Worm (Caenorhabditis elegans) whole organism, L4 larva: Measurements from ENCODE around the gene nac-3.

Source experiments
- F26F4.8 ChIP-seq: fragments of 200-800 bp; sonication (Bioruptor generic); conservative IDR thresholded peaks from 2 replicates; pipeline ENCODE4 v1.3.6; 2022; ENCODE audit warnings: missing genetic modification characterization, missing compliant biosample characterization
- R02D3.7 ChIP-seq: fragments of 150-350 bp; sonication (generic microtip); optimal IDR thresholded peaks from 3 replicates; lab custom pipeline; 2014; ENCODE audit warnings: missing biosample characterization, missing genetic modification characterization
- Y105C5A.15 ChIP-seq: fragments of 200-800 bp; sonication (Bioruptor generic); IDR thresholded peaks from 2 replicates; pipeline ENCODE4 v1.3.6; 2022; ENCODE audit warnings: missing genetic modification characterization, missing compliant biosample characterization
- Y5F2A.4 ChIP-seq: fragments of 200-800 bp; sonication (Bioruptor generic); optimal IDR thresholded peaks from 2 replicates; lab custom pipeline; 2018; ENCODE audit warnings: mild to moderate bottlenecking, missing genetic modification characterization, missing compliant biosample characterization
- Y75B8A.6 ChIP-seq: fragments of 200-800 bp; sonication (Bioruptor generic); IDR thresholded peaks from 2 replicates; pipeline ENCODE4 v1.3.6; 2022; ENCODE audit warnings: missing genetic modification reagents, missing genetic modification characterization, missing compliant biosample characterization
- ZK546.5 ChIP-seq, 2 experiments: sonication (generic microtip); optimal IDR thresholded peaks; 2 replicates each; lab custom pipeline; 2017; ENCODE audit warnings: missing biosample characterization in 2 of 2, missing genetic modification characterization in 2 of 2
- attf-4 ChIP-seq: sonication (generic microtip); optimal IDR thresholded peaks from 3 replicates; lab custom pipeline; 2017; ENCODE audit warnings: missing biosample characterization, missing genetic modification characterization
- ceh-20 ChIP-seq: fragments of 200-800 bp; sonication (Bioruptor generic); IDR thresholded peaks from 2 replicates; pipeline ENCODE4 v1.3.6; 2022; ENCODE audit warnings: missing genetic modification reagents, missing genetic modification characterization, missing compliant biosample characterization
- ceh-28 ChIP-seq: fragments of 150-350 bp; optimal IDR thresholded peaks from 2 replicates; lab custom pipeline; 2014; ENCODE audit warnings: missing biosample characterization, missing genetic modification reagents, missing genetic modification characterization
- ceh-32 ChIP-seq: sonication (generic microtip); optimal IDR thresholded peaks from 2 replicates; lab custom pipeline; 2016; ENCODE audit warnings: mild to moderate bottlenecking, missing genetic modification characterization, missing compliant biosample characterization; ENCODE audit not compliant: poor library complexity
- ceh-44 ChIP-seq: fragments of 200-800 bp; sonication (Bioruptor generic); IDR thresholded peaks from 2 replicates; pipeline ENCODE4 v1.3.6; 2022; ENCODE audit warnings: missing genetic modification reagents, missing genetic modification characterization, missing compliant biosample characterization
- ceh-82 ChIP-seq: sonication (generic microtip); optimal IDR thresholded peaks from 2 replicates; lab custom pipeline; 2017; ENCODE audit warnings: missing biosample characterization, missing genetic modification characterization
- daf-16 ChIP-seq, 3 experiments: sonication (generic microtip); optimal IDR thresholded peaks; 2 replicates each; lab custom pipeline; 2016 to 2017; ENCODE audit warnings: missing genetic modification characterization in 3 of 3, missing genetic modification reagents in 3 of 3, mild to moderate bottlenecking in 2 of 3, missing compliant biosample characterization in 2 of 3, missing biosample characterization in 1 of 3, moderate library complexity in 1 of 3
- daf-19 ChIP-seq: fragments of 200-800 bp; sonication (Bioruptor generic); conservative IDR thresholded peaks from 2 replicates; pipeline ENCODE4 v1.3.6; 2022; ENCODE audit warnings: missing genetic modification characterization, missing compliant biosample characterization
- daf-8 ChIP-seq: fragments of 200-800 bp; sonication (Bioruptor generic); IDR thresholded peaks from 2 replicates; pipeline ENCODE4 v1.3.6; 2022; ENCODE audit warnings: missing genetic modification characterization, missing compliant biosample characterization
- dmd-6 ChIP-seq: fragments of 200-800 bp; sonication (Bioruptor generic); IDR thresholded peaks from 2 replicates; pipeline ENCODE4 v1.3.6; 2022; ENCODE audit warnings: missing genetic modification reagents, missing genetic modification characterization, missing compliant biosample characterization
- dve-1 ChIP-seq: sonication (generic microtip); optimal IDR thresholded peaks from 2 replicates; lab custom pipeline; 2017; ENCODE audit warnings: antibody characterized with exemption, mild to moderate bottlenecking, missing genetic modification characterization, missing compliant biosample characterization; ENCODE audit not compliant: insufficient read depth
- egl-27 ChIP-seq: sonication (generic microtip); optimal IDR thresholded peaks from 3 replicates; lab custom pipeline; 2017; ENCODE audit warnings: missing biosample characterization, missing genetic modification reagents, missing genetic modification characterization
- fkh-10 ChIP-seq: fragments of 150-350 bp; optimal IDR thresholded peaks from 2 replicates; lab custom pipeline; 2014; ENCODE audit warnings: missing biosample characterization, missing genetic modification reagents, missing genetic modification characterization
- lin-39 ChIP-seq: fragments of 150-350 bp; optimal IDR thresholded peaks from 2 replicates; lab custom pipeline; 2014; ENCODE audit warnings: missing biosample characterization, missing genetic modification reagents, missing genetic modification characterization
- lsy-2 ChIP-seq, 2 experiments: fragments of 150-350 bp in 1 of 2; sonication (generic microtip) in 1 of 2; optimal IDR thresholded peaks; 2 replicates each; lab custom pipeline; 2014 to 2017; ENCODE audit warnings: missing biosample characterization in 2 of 2, missing genetic modification characterization in 2 of 2
- madf-9 ChIP-seq: fragments of 200-800 bp; sonication (Bioruptor generic); conservative IDR thresholded peaks from 2 replicates; pipeline ENCODE4 v1.3.6; 2022; ENCODE audit warnings: missing genetic modification reagents, missing genetic modification characterization, missing compliant biosample characterization
- mep-1 ChIP-seq: fragments of 150-350 bp; sonication (generic microtip); optimal IDR thresholded peaks from 3 replicates; lab custom pipeline; 2014; ENCODE audit warnings: missing biosample characterization, missing genetic modification characterization
- mes-2 ChIP-seq: sonication (generic microtip); optimal IDR thresholded peaks from 2 replicates; lab custom pipeline; 2016; ENCODE audit warnings: missing genotype, mild to moderate bottlenecking, missing genetic modification characterization, missing compliant biosample characterization; ENCODE audit not compliant: poor library complexity, severe bottlenecking
- mxl-2 ChIP-seq: fragments of 200-800 bp; sonication (Bioruptor generic); conservative IDR thresholded peaks from 2 replicates; pipeline ENCODE4 v1.3.6; 2022; ENCODE audit warnings: missing genetic modification reagents, missing genetic modification characterization, missing compliant biosample characterization
- nhr-11 ChIP-seq: fragments of 150-350 bp; optimal IDR thresholded peaks from 2 replicates; lab custom pipeline; 2014; ENCODE audit warnings: missing biosample characterization, missing genetic modification characterization
- nhr-111 ChIP-seq: fragments of 200-800 bp; sonication (Bioruptor generic); optimal IDR thresholded peaks from 2 replicates; lab custom pipeline; 2018; ENCODE audit warnings: mild to moderate bottlenecking, missing genetic modification characterization, missing compliant biosample characterization
- nhr-28 ChIP-seq: fragments of 150-350 bp; optimal IDR thresholded peaks from 2 replicates; lab custom pipeline; 2014; ENCODE audit warnings: missing biosample characterization, missing genetic modification characterization
- nhr-42 ChIP-seq: fragments of 200-800 bp; sonication (Bioruptor generic); IDR thresholded peaks from 2 replicates; pipeline ENCODE4 v1.3.6; 2022; ENCODE audit warnings: missing genetic modification characterization, missing compliant biosample characterization
- nhr-48 ChIP-seq: sonication (generic microtip); optimal IDR thresholded peaks from 2 replicates; lab custom pipeline; 2016; ENCODE audit warnings: mild to moderate bottlenecking, missing genetic modification characterization, missing compliant biosample characterization
- nhr-6 ChIP-seq: fragments of 150-350 bp; optimal IDR thresholded peaks from 2 replicates; lab custom pipeline; 2014; ENCODE audit warnings: missing biosample characterization, missing genetic modification characterization
- nhr-76 ChIP-seq: fragments of 150-350 bp; optimal IDR thresholded peaks from 2 replicates; lab custom pipeline; 2014; ENCODE audit warnings: missing biosample characterization, missing genetic modification characterization
- php-3 ChIP-seq: fragments of 200-800 bp; sonication (Bioruptor generic); IDR thresholded peaks from 2 replicates; pipeline ENCODE4 v1.3.6; 2022; ENCODE audit warnings: missing genetic modification reagents, missing genetic modification characterization, missing compliant biosample characterization
- rbr-2 ChIP-seq: sonication (generic microtip); optimal IDR thresholded peaks from 2 replicates; lab custom pipeline; 2016; ENCODE audit warnings: missing genotype, missing genetic modification characterization, missing compliant biosample characterization
- snpc-4 ChIP-seq: fragments of 150-350 bp; optimal IDR thresholded peaks from 2 replicates; lab custom pipeline; 2014; ENCODE audit warnings: missing biosample characterization, missing genetic modification characterization
- spr-1 ChIP-seq: sonication (generic microtip); optimal IDR thresholded peaks from 2 replicates; lab custom pipeline; 2016; ENCODE audit warnings: mild to moderate bottlenecking, missing genetic modification characterization, missing compliant biosample characterization
- spr-3 ChIP-seq: fragments of 200-800 bp; sonication (Bioruptor generic); optimal IDR thresholded peaks from 2 replicates; lab custom pipeline; 2018; ENCODE audit warnings: mild to moderate bottlenecking, missing genetic modification characterization, missing compliant biosample characterization
- tra-1 ChIP-seq: fragments of 200-800 bp; sonication (Bioruptor generic); IDR thresholded peaks from 2 replicates; pipeline ENCODE4 v1.3.6; 2022; ENCODE audit warnings: missing genetic modification reagents, missing genetic modification characterization, missing compliant biosample characterization
- unc-130 ChIP-seq: sonication (generic microtip); optimal IDR thresholded peaks from 2 replicates; lab custom pipeline; 2016; ENCODE audit warnings: missing genetic modification reagents, missing genetic modification characterization, missing compliant biosample characterization
- vab-7 ChIP-seq: fragments of 200-800 bp; sonication (Bioruptor generic); IDR thresholded peaks from 2 replicates; pipeline ENCODE4 v1.3.6; 2022; ENCODE audit warnings: missing genetic modification reagents, missing genetic modification characterization, missing compliant biosample characterization
- zfp-3 ChIP-seq: fragments of 200-800 bp; sonication (Bioruptor generic); conservative IDR thresholded peaks from 2 replicates; pipeline ENCODE4 v1.3.6; 2022; ENCODE audit warnings: missing genetic modification reagents, missing genetic modification characterization, missing compliant biosample characterization
- zip-11 ChIP-seq: fragments of 200-800 bp; sonication (Bioruptor generic); IDR thresholded peaks from 2 replicates; pipeline ENCODE4 v1.3.6; 2022; ENCODE audit warnings: missing genetic modification characterization, missing compliant biosample characterization
- zip-2 ChIP-seq: fragments of 150-350 bp; optimal IDR thresholded peaks from 2 replicates; lab custom pipeline; 2014; ENCODE audit warnings: missing biosample characterization, missing genetic modification characterization
- ztf-7 ChIP-seq: fragments of 150-350 bp; optimal IDR thresholded peaks from 2 replicates; lab custom pipeline; 2014; ENCODE audit warnings: missing biosample characterization, missing genetic modification characterization

The nac-3 gene

DNA sequence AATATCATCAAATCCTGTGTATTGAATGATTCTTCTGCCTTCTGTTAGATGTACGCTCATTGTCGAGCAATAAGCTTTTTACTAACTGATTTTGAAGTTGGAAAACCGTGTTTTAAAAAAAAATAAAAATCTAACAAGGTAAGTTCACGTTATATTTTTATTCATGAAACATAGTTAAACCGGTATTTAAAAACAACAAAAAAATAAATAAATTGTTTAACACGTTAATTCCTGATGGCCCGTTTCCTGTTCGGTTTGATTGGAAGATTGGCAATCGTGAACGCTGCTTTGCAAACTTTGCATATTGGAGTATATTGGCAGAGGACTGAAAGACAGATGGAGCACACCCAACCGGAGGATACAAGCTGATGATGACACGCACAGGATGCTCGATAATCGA is 33.8 kb upstream of the nac-3 start, which contains the start of gene ZK1128.3:
ZK1128.3 (minus strand) TSS at position 101 of the 400 bp plus-strand sequence.
- TF ChIP-seq daf-8 (GFP tag; lab: Robert Waterston, UW) (no peak), fkh-10 (no peak), F26F4.8 (GFP tag; lab: Robert Waterston, UW) (no peak), snpc-4 (tag; lab: Kevin White, UChicago) (no peak), zip-11 (GFP tag; lab: Robert Waterston, UW) (no peak), mep-1 (tag; lab: Kevin White, UChicago) (no peak), zfp-3 (GFP tag; lab: Robert Waterston, UW) (no peak), nhr-28 (tag; lab: Kevin White, UChicago) (no peak), ceh-20 (GFP tag; lab: Robert Waterston, UW) (no peak), ceh-32 (tag; lab: Kevin White, UChicago) (no peak), Y5F2A.4 (GFP tag; lab: Kevin White, UChicago) (no peak), ZK546.5 (tag; optimal IDR thresholded peaks at IDR 0.05; lab: Kevin White, UChicago) (no peak), nhr-111 (GFP tag; lab: Kevin White, UChicago) (no peak), daf-19 (no peak), nhr-48 (tag; lab: Kevin White, UChicago) (no peak), php-3 (GFP tag; lab: Robert Waterston, UW) (no peak)

DNA sequence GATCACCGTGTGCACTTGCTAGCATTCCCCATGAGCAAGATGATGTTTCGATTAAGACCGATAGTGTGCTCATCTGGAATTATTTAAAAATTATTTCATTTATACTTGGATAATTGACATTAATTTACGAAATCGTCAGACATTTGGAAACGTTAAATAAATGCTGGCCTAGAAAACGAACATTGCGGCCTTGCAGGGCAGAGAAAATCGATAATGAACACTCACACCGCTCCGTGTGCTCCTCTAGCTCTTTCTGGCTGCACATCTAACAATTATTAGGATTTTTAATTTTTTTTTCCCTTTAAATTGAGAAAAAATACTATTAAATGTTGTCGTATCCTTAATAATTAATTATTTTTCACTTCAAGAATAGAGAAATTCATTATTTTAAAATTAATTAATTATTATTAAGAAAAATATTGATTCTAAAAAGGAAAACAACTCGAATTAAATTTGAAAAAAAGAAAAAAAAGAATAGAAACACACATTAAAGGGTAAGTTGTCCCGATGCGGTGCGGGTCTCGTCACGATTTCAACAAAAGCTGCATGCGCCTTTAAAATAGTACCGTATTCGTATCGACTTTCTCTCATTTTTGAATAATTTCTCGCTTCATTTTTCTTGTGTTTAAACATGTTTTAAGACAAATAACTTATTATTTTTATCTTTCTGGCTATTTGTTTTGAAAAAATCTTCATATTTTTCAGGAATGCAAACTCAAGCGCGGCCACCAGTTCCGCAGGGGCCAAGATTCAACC is 32.3 kb upstream of the nac-3 start, which contains the start of the genes gtf-2H3 and ham-3:
gtf-2H3 (minus strand) TSS at position 73 of the 756 bp plus-strand sequence.
ham-3 (plus strand) TSS at position 706 of the 756 bp plus-strand sequence.
- peak; percentile 65 for TF ChIP-seq mes-2 (tag; lab: Kevin White, UChicago)
- TF ChIP-seq mxl-2 (GFP tag; lab: Robert Waterston, UW): no peak
- peak in 1 of 2 experiments; percentile 25 for TF ChIP-seq lsy-2 (tag; optimal IDR thresholded peaks at IDR 0.05; lab: Kevin White, UChicago)
- TF ChIP-seq attf-4: no peak
- no peak for TF ChIP-seq nhr-111 (GFP tag; lab: Kevin White, UChicago)
- peak; percentile 65 for TF ChIP-seq ceh-28
- no peak for TF ChIP-seq R02D3.7 (tag; lab: Kevin White, UChicago)
- TF ChIP-seq ztf-7: no peak
- TF ChIP-seq, all 104 proteins: peak for 3

DNA sequence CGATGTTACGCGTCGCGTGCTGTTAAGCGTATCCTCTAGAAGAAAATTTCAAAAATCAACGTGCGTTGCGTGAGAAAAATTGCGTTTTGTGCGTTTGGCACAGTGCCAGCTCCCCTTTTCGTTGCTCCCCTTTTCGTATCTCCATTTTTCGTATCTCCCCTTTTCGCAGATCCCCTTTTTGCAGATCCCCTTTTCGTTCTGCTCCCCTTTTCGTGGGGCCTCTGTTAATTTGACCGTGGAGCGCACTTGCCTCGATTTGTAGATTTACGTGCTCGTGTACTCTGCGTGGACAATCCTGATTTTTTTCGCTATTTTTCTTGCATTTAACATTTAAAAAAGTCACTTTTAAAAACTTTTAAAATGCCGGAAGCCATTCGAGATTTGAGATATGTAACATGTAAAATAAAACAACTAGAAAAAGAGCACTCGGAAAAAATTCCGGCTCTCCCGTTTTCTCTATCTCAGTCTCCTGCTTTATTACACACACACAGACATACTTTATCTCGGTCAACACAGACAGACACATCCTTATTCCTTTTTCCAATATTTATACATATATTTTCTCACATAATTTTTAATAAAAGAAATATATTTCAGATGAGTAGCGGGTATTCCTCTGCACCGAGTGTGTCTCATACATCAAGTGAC is 28.9 kb upstream of the nac-3 start, which contains the start of gene ttll-4:
ttll-4 (plus strand) TSS at position 598 of the 648 bp plus-strand sequence.
- TF ChIP-seq spr-3 (GFP tag; lab: Kevin White, UChicago) (no peak), nhr-76 (tag; lab: Kevin White, UChicago) (no peak), dve-1 (no peak), rbr-2 (tag; lab: Kevin White, UChicago) (peak; percentile 65), ceh-20 (GFP tag; lab: Robert Waterston, UW) (peak; percentile 55), ceh-44 (GFP tag; lab: Robert Waterston, UW) (0 out of 2 replicates have a peak, but pooled peaks have one; percentile 23), nhr-11 (tag; lab: Kevin White, UChicago) (no peak), unc-130 (GFP tag; lab: Kevin White, UChicago) (peak; percentile 57), R02D3.7 (tag; lab: Kevin White, UChicago) (peak; percentile 40), Y105C5A.15 (GFP tag; lab: Robert Waterston, UW) (no peak), F26F4.8 (GFP tag; lab: Robert Waterston, UW) (no peak), ztf-7 (no peak), daf-16 (GFP tag; optimal IDR thresholded peaks at IDR 0.05; lab: Kevin White, UChicago) (no peak), daf-16 (tag; optimal IDR thresholded peaks at IDR 0.05; lab: Kevin White, UChicago) (no peak), dmd-6 (GFP tag; lab: Robert Waterston, UW) (peak; percentile 40; the same call in 1 of the 2 replicates), nhr-6 (tag; lab: Kevin White, UChicago) (no peak), spr-1 (tag; lab: Kevin White, UChicago) (no peak), ceh-82 (tag; lab: Kevin White, UChicago) (no peak), madf-9 (0 out of 2 replicates have a peak, but pooled peaks have one; percentile 52), egl-27 (tag; lab: Kevin White, UChicago) (no peak), zip-11 (GFP tag; lab: Robert Waterston, UW) (no peak), zip-2 (tag; lab: Kevin White, UChicago) (no peak), nhr-42 (GFP tag; lab: Robert Waterston, UW) (0 out of 2 replicates have a peak, but pooled peaks have one; percentile 37), lin-39 (tag; lab: Kevin White, UChicago) (no peak), vab-7 (peak; percentile 87), Y75B8A.6 (GFP tag; lab: Robert Waterston, UW) (no peak), tra-1 (GFP tag; lab: Robert Waterston, UW) (0 out of 2 replicates have a peak, but pooled peaks have one; percentile 21)
